Fruit fly (Drosophila melanogaster) whole organism, embryonic: ENCODE data around the gene rk.

ENCODE experiments used
- Adf1 ChIP-seq: fragments of 200-800 bp; sonication (Bioruptor generic); IDR thresholded peaks from 2 replicates; pipeline ENCODE4 v1.3.6; 2022; ENCODE audit warnings: missing biosample characterization, missing genetic modification characterization
- Asciz ChIP-seq: fragments of 200-800 bp; sonication (Bioruptor generic); optimal IDR thresholded peaks from 2 replicates; lab custom pipeline; 2017; ENCODE audit warnings: missing biosample characterization, mild to moderate bottlenecking, missing genetic modification characterization, missing genetic modification reagents
- CG1024 ChIP-seq: fragments of 200-800 bp; sonication (Bioruptor generic); IDR thresholded peaks from 2 replicates; pipeline ENCODE4 v1.3.6; 2022; ENCODE audit warnings: missing biosample characterization, missing genetic modification characterization
- CG10979 ChIP-seq: fragments of 200-800 bp; sonication (Bioruptor generic); optimal IDR thresholded peaks from 2 replicates; lab custom pipeline; 2018; ENCODE audit warnings: missing biosample characterization, mild to moderate bottlenecking, missing genetic modification characterization, moderate library complexity
- CG13123 ChIP-seq: fragments of 200-800 bp; sonication (Bioruptor generic); optimal IDR thresholded peaks from 2 replicates; lab custom pipeline; 2016; ENCODE audit warnings: missing biosample characterization, missing genetic modification characterization
- CG13296 ChIP-seq: fragments of 200-800 bp; sonication (Bioruptor generic); optimal IDR thresholded peaks from 3 replicates; lab custom pipeline; 2018; ENCODE audit warnings: missing biosample characterization, mild to moderate bottlenecking, missing genetic modification characterization
- CG16779 ChIP-seq: fragments of 200-800 bp; sonication (Bioruptor generic); IDR thresholded peaks from 2 replicates; pipeline ENCODE4 v1.3.6; 2022; ENCODE audit warnings: missing biosample characterization, missing genetic modification characterization
- CG17359 ChIP-seq: fragments of 200-800 bp; sonication (Bioruptor generic); optimal IDR thresholded peaks from 3 replicates; lab custom pipeline; 2018; ENCODE audit warnings: missing biosample characterization, mild to moderate bottlenecking, missing genetic modification characterization, moderate library complexity
- CG17361 ChIP-seq: fragments of 200-800 bp; sonication (Bioruptor generic); IDR thresholded peaks from 3 replicates; pipeline ENCODE4 v1.3.6; 2022; ENCODE audit warnings: missing biosample characterization, missing genetic modification characterization
- CG17802 ChIP-seq: fragments of 200-800 bp; sonication (Bioruptor generic); optimal IDR thresholded peaks from 2 replicates; lab custom pipeline; 2018; ENCODE audit warnings: missing biosample characterization, mild to moderate bottlenecking, missing genetic modification characterization, moderate library complexity
- CG3281 ChIP-seq: fragments of 200-800 bp; sonication (Bioruptor generic); optimal IDR thresholded peaks from 3 replicates; lab custom pipeline; 2017; ENCODE audit warnings: missing biosample characterization, mild to moderate bottlenecking, missing genetic modification characterization
- CG3838 ChIP-seq: fragments of 200-800 bp; sonication (Bioruptor generic); optimal IDR thresholded peaks from 3 replicates; lab custom pipeline; 2016; ENCODE audit warnings: missing biosample characterization, missing genetic modification characterization
- CG4424 ChIP-seq: fragments of 200-800 bp; sonication (Bioruptor generic); optimal IDR thresholded peaks from 3 replicates; lab custom pipeline; 2016; ENCODE audit warnings: missing biosample characterization, missing genetic modification characterization
- CG4820 ChIP-seq: fragments of 200-800 bp; sonication (Bioruptor generic); optimal IDR thresholded peaks from 3 replicates; lab custom pipeline; 2016; ENCODE audit warnings: missing biosample characterization, missing genetic modification characterization
- CG5245 ChIP-seq: fragments of 200-800 bp; sonication (Bioruptor generic); optimal IDR thresholded peaks from 3 replicates; lab custom pipeline; 2016; ENCODE audit warnings: missing biosample characterization, missing genetic modification characterization
- CG7271 ChIP-seq: fragments of 200-800 bp; sonication (Bioruptor generic); optimal IDR thresholded peaks from 2 replicates; lab custom pipeline; 2018; ENCODE audit warnings: missing biosample characterization, mild to moderate bottlenecking, missing genetic modification characterization, moderate library complexity
- CG8944 ChIP-seq: fragments of 200-800 bp; sonication (Bioruptor generic); optimal IDR thresholded peaks from 3 replicates; lab custom pipeline; 2016; ENCODE audit warnings: missing biosample characterization, missing genetic modification characterization
- CHES-1-like ChIP-seq: fragments of 200-800 bp; sonication (Bioruptor generic); optimal IDR thresholded peaks from 2 replicates; lab custom pipeline; 2016; ENCODE audit warnings: missing biosample characterization, missing genetic modification characterization
- Dad ChIP-seq: fragments of 200-800 bp; sonication (Bioruptor generic); optimal IDR thresholded peaks from 3 replicates; lab custom pipeline; 2016; ENCODE audit warnings: missing biosample characterization, missing genetic modification characterization
- Doc2 ChIP-seq: fragments of 200-800 bp; sonication (Bioruptor generic); IDR thresholded peaks from 2 replicates; pipeline ENCODE4 v1.3.6; 2022; ENCODE audit warnings: missing biosample characterization, missing genetic modification characterization
- E2f2 ChIP-seq: fragments of 200-800 bp; sonication (Bioruptor generic); IDR thresholded peaks from 2 replicates; pipeline ENCODE4 v1.3.6; 2022; ENCODE audit warnings: missing biosample characterization, missing genetic modification characterization
- ERR ChIP-seq: fragments of 200-800 bp; sonication (Bioruptor generic); optimal IDR thresholded peaks from 2 replicates; lab custom pipeline; 2016; ENCODE audit warnings: missing biosample characterization, missing genetic modification characterization
- Hmx ChIP-seq: fragments of 200-800 bp; sonication (Bioruptor generic); optimal IDR thresholded peaks from 2 replicates; lab custom pipeline; 2016; ENCODE audit warnings: missing biosample characterization, missing genetic modification characterization
- Hr3 ChIP-seq: fragments of 200-800 bp; sonication (Bioruptor generic); optimal IDR thresholded peaks from 3 replicates; lab custom pipeline; 2016; ENCODE audit warnings: missing biosample characterization, missing genetic modification characterization
- Hr78 ChIP-seq, 2 experiments: fragments of 200-800 bp in 1 of 2; fragments of >200 bp in 1 of 2; sonication (Bioruptor generic) in 1 of 2; optimal IDR thresholded peaks; 2 replicates each; lab custom pipeline; 2017 to 2019; ENCODE audit warnings: missing biosample characterization in 2 of 2, missing genetic modification characterization in 2 of 2, mild to moderate bottlenecking in 1 of 2, moderate library complexity in 1 of 2
- Lhr ChIP-seq: fragments of 200-800 bp; sonication (Bioruptor generic); optimal IDR thresholded peaks from 3 replicates; lab custom pipeline; 2017; ENCODE audit warnings: mild to moderate bottlenecking, missing biosample characterization, missing genetic modification reagents, missing genetic modification characterization
- Mad ChIP-seq: fragments of 200-800 bp; sonication (Bioruptor generic); optimal IDR thresholded peaks from 2 replicates; lab custom pipeline; 2016; ENCODE audit warnings: missing biosample characterization, missing genetic modification characterization
- Med ChIP-seq: fragments of 200-800 bp; sonication (Bioruptor generic); peaks from one replicate; lab custom pipeline; 2016; ENCODE audit warnings: missing biosample characterization, missing genetic modification characterization, mild to moderate bottlenecking, inconsistent platforms, moderate library complexity
- Meics ChIP-seq: fragments of 200-800 bp; sonication (Bioruptor generic); optimal IDR thresholded peaks from 2 replicates; lab custom pipeline; 2017; ENCODE audit warnings: missing biosample characterization, mild to moderate bottlenecking, missing genetic modification characterization
- Myb ChIP-seq: fragments of 200-800 bp; sonication (Bioruptor generic); optimal IDR thresholded peaks from 2 replicates; lab custom pipeline; 2016; ENCODE audit warnings: missing biosample characterization, missing genetic modification characterization
- Rx ChIP-seq: fragments of 200-800 bp; sonication (Bioruptor generic); IDR thresholded peaks from 2 replicates; pipeline ENCODE4 v1.3.6; 2022; ENCODE audit warnings: missing biosample characterization, missing genetic modification characterization
- Sin3A ChIP-seq: fragments of >200 bp; optimal IDR thresholded peaks from 2 replicates; lab custom pipeline; 2018
- Six4 ChIP-seq: fragments of 200-800 bp; sonication (Bioruptor generic); optimal IDR thresholded peaks from 2 replicates; lab custom pipeline; 2016; ENCODE audit warnings: missing biosample characterization, missing genetic modification characterization
- Taf1 ChIP-seq: fragments of 200-800 bp; sonication (Bioruptor generic); IDR thresholded peaks from 2 replicates; pipeline ENCODE4 v1.3.6; 2022; ENCODE audit warnings: missing biosample characterization, missing genetic modification characterization
- Usf ChIP-seq: fragments of 200-800 bp; sonication (Bioruptor generic); optimal IDR thresholded peaks from 2 replicates; lab custom pipeline; 2017; ENCODE audit warnings: missing genotype, missing biosample characterization, missing genetic modification characterization
- emc ChIP-seq: fragments of 200-800 bp; sonication (Bioruptor generic); optimal IDR thresholded peaks from 2 replicates; lab custom pipeline; 2016; ENCODE audit warnings: missing biosample characterization, missing genetic modification characterization
- ewg ChIP-seq: fragments of 200-800 bp; sonication (Bioruptor generic); optimal IDR thresholded peaks from 3 replicates; lab custom pipeline; 2017; ENCODE audit warnings: mild to moderate bottlenecking, missing biosample characterization, missing genetic modification reagents, missing genetic modification characterization
- eyg ChIP-seq: fragments of 200-800 bp; sonication (Bioruptor generic); optimal IDR thresholded peaks from 3 replicates; lab custom pipeline; 2016; ENCODE audit warnings: missing biosample characterization, missing genetic modification characterization
- ftz-f1 ChIP-seq: fragments of 200-800 bp; sonication (Bioruptor generic); optimal IDR thresholded peaks from 2 replicates; lab custom pipeline; 2016; ENCODE audit warnings: missing biosample characterization, missing genetic modification characterization
- h ChIP-seq: fragments of >200 bp; optimal IDR thresholded peaks from 2 replicates; lab custom pipeline; 2017
- lbe ChIP-seq: fragments of 200-800 bp; sonication (Bioruptor generic); optimal IDR thresholded peaks from 2 replicates; lab custom pipeline; 2016; ENCODE audit warnings: missing biosample characterization, mild to moderate bottlenecking, missing genetic modification characterization
- maf-S ChIP-seq: fragments of 200-800 bp; sonication (Bioruptor generic); optimal IDR thresholded peaks from 2 replicates; lab custom pipeline; 2016; ENCODE audit warnings: missing biosample characterization, missing genetic modification characterization
- mld ChIP-seq: fragments of 200-800 bp; sonication (Bioruptor generic); IDR thresholded peaks from 3 replicates; pipeline ENCODE4 v1.3.6; 2022; ENCODE audit warnings: missing biosample characterization, missing genetic modification characterization; ENCODE audit not compliant: partially characterized antibody
- onecut ChIP-seq: fragments of 200-800 bp; sonication (Bioruptor generic); IDR thresholded peaks from 2 replicates; pipeline ENCODE4 v1.3.6; 2022; ENCODE audit warnings: missing biosample characterization, missing genetic modification characterization
- run ChIP-seq: fragments of 200-800 bp; sonication (Bioruptor generic); optimal IDR thresholded peaks from 3 replicates; lab custom pipeline; 2018; ENCODE audit warnings: missing biosample characterization, mild to moderate bottlenecking, missing genetic modification characterization
- shn ChIP-seq: fragments of 200-800 bp; sonication (Bioruptor generic); optimal IDR thresholded peaks from 3 replicates; lab custom pipeline; 2016; ENCODE audit warnings: missing biosample characterization, missing genetic modification characterization
- sima ChIP-seq: fragments of 200-800 bp; sonication (Bioruptor generic); optimal IDR thresholded peaks from 2 replicates; lab custom pipeline; 2016; ENCODE audit warnings: missing biosample characterization, missing genetic modification characterization
- sna ChIP-seq: fragments of 200-800 bp; sonication (Bioruptor generic); IDR thresholded peaks from 2 replicates; pipeline ENCODE4 v1.3.6; 2022; ENCODE audit warnings: missing biosample characterization, missing genetic modification characterization; ENCODE audit not compliant: partially characterized antibody
- stc ChIP-seq: fragments of 200-800 bp; sonication (Bioruptor generic); IDR thresholded peaks from 2 replicates; pipeline ENCODE4 v1.3.6; 2022; ENCODE audit warnings: missing biosample characterization, missing genetic modification characterization
- tx ChIP-seq: fragments of 200-800 bp; sonication (Bioruptor generic); optimal IDR thresholded peaks from 2 replicates; lab custom pipeline; 2016; ENCODE audit warnings: missing biosample characterization, missing genetic modification characterization
- zfh1 ChIP-seq: fragments of 200-800 bp; sonication (Bioruptor generic); IDR thresholded peaks from 3 replicates; pipeline ENCODE4 v1.3.6; 2022; ENCODE audit warnings: missing biosample characterization, missing genetic modification characterization

The rk gene

dm6 chr2L:14022130-14022735 lies 21.2 kb upstream of the rk start (continued):
- TF ChIP-seq CHES-1-like (GFP tag; lab: Kevin White, UChicago), result peak; percentile 31
- TF ChIP-seq CG17359, result peak; percentile 96
- peak; percentile 52 for TF ChIP-seq CG8944 (GFP tag; lab: Kevin White, UChicago)
- no peak for TF ChIP-seq Mad (GFP tag; lab: Kevin White, UChicago)
- TF ChIP-seq Hr3 (GFP tag; lab: Kevin White, UChicago), result peak; percentile 92
- peak; percentile 72 for TF ChIP-seq CG7271 (tag; lab: Kevin White, UChicago)
- TF ChIP-seq CG10979 (tag; lab: Kevin White, UChicago), result peak; percentile 94
- TF ChIP-seq mld, result no peak
- TF ChIP-seq CG4820 (GFP tag; lab: Kevin White, UChicago), result peak; percentile 73
- TF ChIP-seq Taf1, result peak; percentile 87
- TF ChIP-seq emc (GFP tag; lab: Kevin White, UChicago), result no peak
- peak; percentile 52 for TF ChIP-seq CG5245 (GFP tag; lab: Kevin White, UChicago)
- peak; percentile 67 for TF ChIP-seq CG13123 (GFP tag; lab: Kevin White, UChicago)
- TF ChIP-seq maf-S (GFP tag; lab: Kevin White, UChicago), result peak; percentile 24
- peak; percentile 97 for TF ChIP-seq Meics (GFP tag; lab: Kevin White, UChicago)
- TF ChIP-seq h, result no peak
- TF ChIP-seq CG16779, result no peak
- TF ChIP-seq CG1024, result peak; percentile 42; the same call in 1 of the 2 replicates
- TF ChIP-seq ewg (GFP tag; lab: Kevin White, UChicago), result peak; percentile 85
- peak; percentile 14 for TF ChIP-seq Hmx (GFP tag; lab: Kevin White, UChicago)
- TF ChIP-seq Usf (GFP tag; lab: Kevin White, UChicago), result peak; percentile 72
- TF ChIP-seq Doc2 (GFP tag; lab: Robert Waterston, UW), result peak; percentile 46
- peak; percentile 96 for TF ChIP-seq CG13296 (GFP tag; lab: Kevin White, UChicago)
- peak; percentile 59; the same call in 1 of the 2 replicates for TF ChIP-seq Rx (GFP tag; lab: Robert Waterston, UW)
- TF ChIP-seq ftz-f1 (GFP tag; lab: Kevin White, UChicago), result no peak
- TF ChIP-seq onecut (GFP tag; lab: Robert Waterston, UW), result peak; percentile 72
- no peak for TF ChIP-seq sna (GFP tag; lab: Robert Waterston, UW)
- TF ChIP-seq Dad (GFP tag; lab: Kevin White, UChicago), result peak; percentile 48
- peak; percentile 21 for TF ChIP-seq eyg (GFP tag; lab: Kevin White, UChicago)
- peak; percentile 10 for TF ChIP-seq ERR (GFP tag; lab: Kevin White, UChicago)
- TF ChIP-seq shn, result peak; percentile 64
- peak; percentile 78; the same call in 1 of the 2 replicates for TF ChIP-seq Adf1 (GFP tag; lab: Robert Waterston, UW)
- peak; percentile 69 for TF ChIP-seq E2f2 (GFP tag; lab: Robert Waterston, UW)
- TF ChIP-seq Lhr, result peak; percentile 62
- TF ChIP-seq CG17802 (tag; lab: Kevin White, UChicago), result peak; percentile 65
- peak in 1 of 2 experiments; percentile 83 for TF ChIP-seq Hr78 (GFP tag; optimal IDR thresholded peaks at IDR 0.05; lab: Kevin White, UChicago)
- TF ChIP-seq Myb, result peak; percentile 23
- no peak for TF ChIP-seq CG3838 (GFP tag; lab: Kevin White, UChicago)
- TF ChIP-seq run (tag; lab: Kevin White, UChicago), result peak; percentile 94
- peak; percentile 39 for TF ChIP-seq tx (GFP tag; lab: Kevin White, UChicago)
- peak; percentile 87 for TF ChIP-seq zfh1 (GFP tag; lab: Robert Waterston, UW)
- TF ChIP-seq CG3281 (GFP tag; lab: Kevin White, UChicago), result peak; percentile 96
- no peak for TF ChIP-seq Sin3A (lab: Kevin White, UChicago)
- TF ChIP-seq stc (GFP tag; lab: Robert Waterston, UW), result peak; percentile 93
- peak; percentile 72 for TF ChIP-seq Six4 (GFP tag; lab: Kevin White, UChicago)
- peak; percentile 95 for TF ChIP-seq Asciz (GFP tag; lab: Kevin White, UChicago)
- TF ChIP-seq lbe (GFP tag; lab: Kevin White, UChicago), result no peak
- no peak for TF ChIP-seq sima (GFP tag; lab: Kevin White, UChicago)
- TF ChIP-seq Med (GFP tag; lab: Kevin White, UChicago), result peak; percentile 96
- TF ChIP-seq CG4424 (GFP tag; lab: Kevin White, UChicago), result peak; percentile 84
- peak; percentile 99 for TF ChIP-seq CG17361
